Worm (Caenorhabditis elegans): Measurements from ENCODE around the gene Y57E12AL.1.

The Y57E12AL.1 gene

DNA sequence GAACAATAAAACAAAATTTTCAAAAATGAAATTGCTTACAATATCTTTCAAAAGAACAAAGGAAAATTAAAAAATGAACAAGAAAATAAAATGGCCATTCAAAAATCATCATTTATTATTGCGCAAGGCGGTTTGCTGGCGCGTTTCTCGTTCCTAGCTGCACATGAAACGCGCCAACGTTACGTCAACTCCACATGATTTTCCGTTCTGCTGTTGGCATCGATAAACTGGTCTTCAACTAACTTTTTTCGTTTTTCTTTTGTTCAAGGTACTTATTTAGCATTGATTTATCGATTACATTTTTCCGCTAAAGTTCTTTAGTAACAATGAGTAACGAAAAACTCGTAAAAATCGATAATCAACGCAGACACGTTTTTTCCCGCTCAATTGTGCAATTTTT lies at the start of gene Y57E12AL.1, which contains the start of gene Y57E12AL.6:
TSS of gene Y57E12AL.1 (plus strand) at position 135 of the 400 bp plus-strand sequence.
TSS of gene Y57E12AL.6 (minus strand) at position 75 of the 400 bp plus-strand sequence.
- TF ChIP-seq pes-1 (GFP tag; IDR thresholded peaks at IDR 0.05) (peak; percentile 75), flt-1 (GFP tag; IDR thresholded peaks at IDR 0.05) (peak; percentile 53; the same call in 1 of the 2 replicates), tbx-11 (GFP tag; IDR thresholded peaks at IDR 0.05) (peak; percentile 66; the same call in 1 of the 2 replicates), scrt-1 (GFP tag; IDR thresholded peaks at IDR 0.05) (0 out of 2 replicates have a peak, but pooled peaks have one; percentile 48), aly-1 (tag; optimal IDR thresholded peaks at IDR 0.05) (peak; percentile 51), hnd-1 (tag; optimal IDR thresholded peaks at IDR 0.05) (peak; percentile 22), hmbx-1 (tag; optimal IDR thresholded peaks at IDR 0.05) (no peak), ceh-36 (tag; optimal IDR thresholded peaks at IDR 0.05) (peak; percentile 53), B0310.2 (tag; optimal IDR thresholded peaks at IDR 0.05) (no peak), ets-7 (tag; optimal IDR thresholded peaks at IDR 0.05) (no peak), hmg-4 (GFP tag; optimal IDR thresholded peaks at IDR 0.05) (peak; percentile 21), F13C5.2 (tag; optimal IDR thresholded peaks at IDR 0.05) (peak; percentile 70), tbx-37 (GFP tag; conservative IDR thresholded peaks at IDR 0.05) (0 out of 2 replicates have a peak, but pooled peaks have one; percentile 39), ama-1 (optimal IDR thresholded peaks at IDR 0.05) (no peak), ceh-13 (GFP tag; optimal IDR thresholded peaks at IDR 0.05) (peak; percentile 13)

DNA sequence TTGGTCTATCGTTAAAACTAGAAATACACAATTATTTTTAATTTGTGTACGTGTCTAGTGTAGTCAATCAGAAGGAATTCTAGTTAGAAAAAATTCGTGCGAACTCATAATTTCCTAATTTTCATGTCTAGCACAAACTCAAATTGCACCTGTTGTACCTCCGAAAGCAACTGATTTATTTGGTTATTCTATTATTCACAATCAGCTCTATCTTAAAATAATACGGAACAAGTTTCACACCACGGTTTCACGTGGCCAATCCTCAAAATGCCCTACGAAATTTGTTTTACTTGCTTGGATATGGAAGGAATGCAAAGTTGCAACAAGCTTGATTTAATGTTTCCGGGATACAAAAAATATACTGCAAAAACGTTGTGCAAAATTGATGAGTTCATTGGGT lies 47.7 kb upstream of the Y57E12AL.1 start, which contains the start of gene srw-127:
TSS of gene srw-127 (plus strand) at position 301 of the 400 bp plus-strand sequence.
- no peak for TF ChIP-seq ceh-13 (GFP tag; optimal IDR thresholded peaks at IDR 0.05)
- no peak for TF ChIP-seq scrt-1 (GFP tag; IDR thresholded peaks at IDR 0.05)
- no peak for TF ChIP-seq tbx-11 (GFP tag; IDR thresholded peaks at IDR 0.05)
- no peak for TF ChIP-seq tbx-37 (GFP tag; conservative IDR thresholded peaks at IDR 0.05)
- no peak for TF ChIP-seq ets-7 (tag; optimal IDR thresholded peaks at IDR 0.05)
- TF ChIP-seq tra-4 (tag; optimal IDR thresholded peaks at IDR 0.05) = no peak
- TF ChIP-seq ceh-36 (tag; optimal IDR thresholded peaks at IDR 0.05) = no peak

DNA sequence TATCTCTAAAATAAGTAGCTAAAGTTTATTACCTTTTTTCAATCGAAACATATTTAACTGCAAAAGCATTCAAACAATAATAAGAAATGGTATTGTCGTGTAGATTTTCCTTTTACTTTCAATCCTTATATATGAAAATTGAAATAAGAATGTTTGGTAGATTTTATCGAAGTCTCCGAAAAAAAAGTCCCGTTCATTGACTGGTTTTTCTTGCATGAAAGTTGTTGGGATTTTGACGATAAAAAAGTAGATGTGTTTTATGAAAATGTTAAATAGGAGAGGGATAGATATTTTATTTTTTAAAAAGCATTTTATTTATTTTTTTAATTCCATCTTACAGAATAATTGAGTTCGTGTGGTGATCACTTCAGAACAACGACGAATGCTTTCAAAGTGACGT lies 44.5 kb upstream of the Y57E12AL.1 start, which contains the start of gene C33G8.13:
TSS of gene C33G8.13 (minus strand) at position 101 of the 400 bp plus-strand sequence.
- TF ChIP-seq ceh-13 (GFP tag; optimal IDR thresholded peaks at IDR 0.05) (no peak), sea-1 (GFP tag; conservative IDR thresholded peaks at IDR 0.05) (no peak)

DNA sequence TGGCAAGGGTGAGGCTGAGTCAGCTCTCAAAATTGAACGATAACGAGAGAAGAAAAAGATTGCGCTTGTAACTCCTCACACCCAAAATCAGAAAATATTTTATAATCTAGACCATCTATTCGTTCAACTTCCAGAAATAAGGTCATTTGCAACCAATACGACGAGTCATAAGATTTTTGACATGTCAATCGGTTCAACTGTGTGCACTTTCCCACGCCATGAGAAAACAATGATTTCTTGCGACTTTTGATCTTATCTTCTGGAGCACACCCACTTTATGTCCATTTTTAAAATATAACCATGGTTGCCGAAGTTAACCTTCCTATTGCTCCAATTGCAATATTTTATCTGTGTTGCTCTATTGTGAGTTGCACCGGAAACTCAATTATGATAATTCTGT lies 43.3 kb upstream of the Y57E12AL.1 start, which contains the start of gene srsx-32:
TSS of gene srsx-32 (plus strand) at position 301 of the 400 bp plus-strand sequence.
- no peak for TF ChIP-seq tra-4 (tag; optimal IDR thresholded peaks at IDR 0.05)
- no peak for TF ChIP-seq scrt-1 (GFP tag; IDR thresholded peaks at IDR 0.05)
- TF ChIP-seq F13C5.2 (tag; optimal IDR thresholded peaks at IDR 0.05) = no peak
- no peak for TF ChIP-seq tbx-11 (GFP tag; IDR thresholded peaks at IDR 0.05)
- no peak for TF ChIP-seq tbx-37 (GFP tag; conservative IDR thresholded peaks at IDR 0.05)
- no peak for TF ChIP-seq hmbx-1 (tag; optimal IDR thresholded peaks at IDR 0.05)
- TF ChIP-seq pes-1 (GFP tag; IDR thresholded peaks at IDR 0.05) = no peak
- TF ChIP-seq ets-7 (tag; optimal IDR thresholded peaks at IDR 0.05) = no peak
- no peak for TF ChIP-seq ceh-13 (GFP tag; optimal IDR thresholded peaks at IDR 0.05)
- no peak for TF ChIP-seq ama-1 (optimal IDR thresholded peaks at IDR 0.05)
- TF ChIP-seq ceh-36 (tag; optimal IDR thresholded peaks at IDR 0.05) = no peak

- TF ChIP-seq ets-7 (tag; optimal IDR thresholded peaks at IDR 0.05) (no peak), pes-1 (GFP tag; IDR thresholded peaks at IDR 0.05) (no peak), flt-1 (GFP tag; IDR thresholded peaks at IDR 0.05) (no peak), hmg-4 (GFP tag; optimal IDR thresholded peaks at IDR 0.05) (no peak)
Measured at ce11 chrV:7021772-7022171, 38.6 kb upstream of the Y57E12AL.1 start, which contains the start of gene F20A1.4. Gene F20A1.4, minus strand, starts transcription at chrV:7021872.

DNA sequence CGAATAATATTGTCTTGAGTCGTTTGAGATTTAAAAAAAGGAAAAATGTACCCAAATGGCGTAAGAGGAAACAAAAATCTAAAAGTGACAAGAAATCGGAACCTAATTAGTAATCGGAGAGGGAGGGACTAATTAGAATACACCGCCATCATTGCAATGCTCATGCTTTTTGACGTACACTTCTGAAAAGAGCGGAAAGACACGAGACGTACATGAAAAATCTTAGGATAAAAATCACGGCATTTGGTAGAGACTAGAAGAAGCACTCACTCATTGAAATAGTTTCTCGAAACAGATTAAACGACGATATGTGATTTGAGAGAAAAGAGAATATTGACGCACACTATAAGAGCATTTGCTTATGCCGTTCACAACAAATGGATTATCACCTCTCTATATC lies 37.3 kb upstream of the Y57E12AL.1 start:
- no peak for TF ChIP-seq F13C5.2 (tag; optimal IDR thresholded peaks at IDR 0.05)
- TF ChIP-seq hmbx-1 (tag; optimal IDR thresholded peaks at IDR 0.05) = no peak
- no peak for TF ChIP-seq hnd-1 (tag; optimal IDR thresholded peaks at IDR 0.05)
- TF ChIP-seq hmg-4 (GFP tag; optimal IDR thresholded peaks at IDR 0.05) = no peak
- no peak for TF ChIP-seq B0310.2 (tag; optimal IDR thresholded peaks at IDR 0.05)
- no peak for TF ChIP-seq aly-1 (tag; optimal IDR thresholded peaks at IDR 0.05)
- TF ChIP-seq pes-1 (GFP tag; IDR thresholded peaks at IDR 0.05) = no peak

- TF ChIP-seq hmg-4 (GFP tag; optimal IDR thresholded peaks at IDR 0.05) (no peak), hmbx-1 (tag; optimal IDR thresholded peaks at IDR 0.05) (no peak), tbx-11 (GFP tag; IDR thresholded peaks at IDR 0.05) (no peak), ceh-13 (GFP tag; optimal IDR thresholded peaks at IDR 0.05) (no peak), F13C5.2 (tag; optimal IDR thresholded peaks at IDR 0.05) (no peak), aly-1 (tag; optimal IDR thresholded peaks at IDR 0.05) (no peak), ama-1 (optimal IDR thresholded peaks at IDR 0.05) (no peak)
Measured at ce11 chrV:7027055-7027454, 33.3 kb upstream of the Y57E12AL.1 start, which contains the start of gene F20A1.6. Gene F20A1.6, minus strand, starts transcription at chrV:7027155.

- TF ChIP-seq ceh-13 (GFP tag; optimal IDR thresholded peaks at IDR 0.05) = no peak
- no peak for TF ChIP-seq F13C5.2 (tag; optimal IDR thresholded peaks at IDR 0.05)
- TF ChIP-seq sea-1 (GFP tag; conservative IDR thresholded peaks at IDR 0.05) = no peak
Measured at ce11 chrV:7036475-7036874, 23.9 kb upstream of the Y57E12AL.1 start, which contains the start of gene twk-11. Gene twk-11, minus strand, starts transcription at chrV:7036575.

ce11 chrV:7046005-7046404 lies 14.3 kb upstream of the Y57E12AL.1 start, which contains the start of gene F20A1.2:
Gene F20A1.2, plus strand, starts transcription at chrV:7046305.
- TF ChIP-seq tra-4 (tag; optimal IDR thresholded peaks at IDR 0.05) (no peak), sea-1 (GFP tag; conservative IDR thresholded peaks at IDR 0.05) (no peak), ceh-13 (GFP tag; optimal IDR thresholded peaks at IDR 0.05) (no peak)

Data from whole organism, early embryonic.